Fruit fly (Drosophila melanogaster): Measurements from ENCODE around the gene CG32572.

Gene CG32572

DNA sequence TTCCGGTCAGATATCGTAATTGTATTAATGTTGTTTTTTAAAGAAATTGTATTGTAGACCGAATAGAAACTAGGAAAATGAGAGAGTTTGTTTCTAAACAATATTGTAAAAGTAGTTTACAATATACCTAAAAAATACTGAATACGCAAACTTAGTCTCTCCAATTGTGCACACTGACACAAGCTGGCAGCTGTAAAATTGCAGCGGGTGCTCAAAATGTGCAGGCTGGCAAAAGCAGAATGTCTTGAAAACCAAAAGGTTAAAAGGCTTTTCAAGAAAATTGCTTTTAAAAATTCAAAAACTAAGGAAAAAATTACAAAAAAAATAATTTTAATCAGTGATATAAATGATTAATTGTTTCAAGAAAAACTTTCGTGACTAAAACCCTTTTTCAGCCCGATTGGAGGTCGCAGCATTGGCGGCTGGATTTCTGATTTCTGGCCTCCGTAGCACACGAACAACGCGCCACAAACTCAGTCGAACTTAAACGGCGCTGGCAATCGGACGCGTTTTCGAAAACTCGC, 25.3 kb upstream of the CG32572 start, which contains the start of gene CG4678 (continued):
- TF ChIP-seq Dp (GFP tag; optimal IDR thresholded peaks at IDR 0.05) (peak; percentile 83), ftz-f1 (GFP tag; optimal IDR thresholded peaks at IDR 0.05) (no peak), CG14710 (tag; optimal IDR thresholded peaks at IDR 0.05) (peak; percentile 23), ssp (GFP tag; IDR thresholded peaks at IDR 0.05) (peak; percentile 31; the same call in 1 of the 2 replicates), Hr39 (optimal IDR thresholded peaks at IDR 0.05) (no peak), HmgD (GFP tag; optimal IDR thresholded peaks at IDR 0.05) (peak; percentile 43), ems (GFP tag; optimal IDR thresholded peaks at IDR 0.05) (no peak), CoRest (tag; optimal IDR thresholded peaks at IDR 0.05) (peak; percentile 42), CG6254 (GFP tag; optimal IDR thresholded peaks at IDR 0.05) (peak; percentile 14), trem (tag; optimal IDR thresholded peaks at IDR 0.05) (peak; percentile 17), CG9797 (GFP tag; optimal IDR thresholded peaks at IDR 0.05) (peak; percentile 22), CG18011 (GFP tag; optimal IDR thresholded peaks at IDR 0.05) (peak; percentile 99), CTCF (GFP tag; optimal IDR thresholded peaks at IDR 0.05) (peak; percentile 56), CG11695 (GFP tag; IDR thresholded peaks at IDR 0.05) (no peak), slbo (GFP tag; IDR thresholded peaks at IDR 0.05) (no peak), Lpt (GFP tag; optimal IDR thresholded peaks at IDR 0.05) (no peak), CG9932 (GFP tag; IDR thresholded peaks at IDR 0.05) (0 out of 2 replicates have a peak, but pooled peaks have one; percentile 12), HmgZ (tag; optimal IDR thresholded peaks at IDR 0.05) (peak; percentile 20), amos (GFP tag; IDR thresholded peaks at IDR 0.05; ENCODE audit: partially characterized antibody) (peak; percentile 32; the same call in 1 of the 2 replicates), fd102C (GFP tag; optimal IDR thresholded peaks at IDR 0.05) (no peak)

- TF ChIP-seq grau (tag; optimal IDR thresholded peaks at IDR 0.05) = peak; percentile 13
- peak; percentile 3 for TF ChIP-seq CG7839 (tag; optimal IDR thresholded peaks at IDR 0.05)
- peak; percentile 50 for TF ChIP-seq CG7556 (GFP tag; optimal IDR thresholded peaks at IDR 0.05)
- peak; percentile 17 for TF ChIP-seq lab (GFP tag; optimal IDR thresholded peaks at IDR 0.05)
- no peak for TF ChIP-seq emc (GFP tag; optimal IDR thresholded peaks at IDR 0.05)
- TF ChIP-seq CG17385 (GFP tag; optimal IDR thresholded peaks at IDR 0.05) = peak; percentile 13
- TF ChIP-seq Kr (GFP tag; optimal IDR thresholded peaks at IDR 0.05) = no peak
- TF ChIP-seq CG2678 (tag; optimal IDR thresholded peaks at IDR 0.05) = peak; percentile 55
- TF ChIP-seq Fer1 (GFP tag; optimal IDR thresholded peaks at IDR 0.05) = peak; percentile 21
- TF ChIP-seq Ets65A (GFP tag) = peak; percentile 62
- TF ChIP-seq CoRest (tag; optimal IDR thresholded peaks at IDR 0.05) = peak; percentile 17
- peak; percentile 48 for TF ChIP-seq CG17361 (GFP tag; IDR thresholded peaks at IDR 0.05)
- no peak for TF ChIP-seq Usf (GFP tag; optimal IDR thresholded peaks at IDR 0.05)
- TF ChIP-seq bcd (GFP tag; optimal IDR thresholded peaks at IDR 0.05) = peak; percentile 11
- TF ChIP-seq CG6791 (GFP tag; IDR thresholded peaks at IDR 0.05; ENCODE audit: partially characterized antibody) = 0 out of 3 replicates have a peak, but pooled peaks have one; percentile 27
- TF ChIP-seq CG4730 (GFP tag; IDR thresholded peaks at IDR 0.05) = peak; percentile 23; the same call in 1 of the 2 replicates
- TF ChIP-seq CG3281 (GFP tag; optimal IDR thresholded peaks at IDR 0.05) = peak; percentile 24
- peak; percentile 37 for TF ChIP-seq CG18262 (tag; optimal IDR thresholded peaks at IDR 0.05)
- TF ChIP-seq sna (GFP tag; IDR thresholded peaks at IDR 0.05; ENCODE audit: partially characterized antibody) = no peak
- TF ChIP-seq CG10654 (GFP tag; optimal IDR thresholded peaks at IDR 0.05) = no peak
- TF ChIP-seq Sox102F (GFP tag; optimal IDR thresholded peaks at IDR 0.05) = peak; percentile 18
- TF ChIP-seq fd96Cb (tag; optimal IDR thresholded peaks at IDR 0.05) = peak; percentile 11
- no peak for TF ChIP-seq h (optimal IDR thresholded peaks at IDR 0.05)
- TF ChIP-seq H2.0 (GFP tag; IDR thresholded peaks at IDR 0.05) = no peak
- TF ChIP-seq Hand (GFP tag; optimal IDR thresholded peaks at IDR 0.05) = peak; percentile 4
- TF ChIP-seq Hr51 (GFP tag; optimal IDR thresholded peaks at IDR 0.05) = peak in 1 of 2 experiments; percentile 32
- 0 out of 3 replicates have a peak, but pooled peaks have one; percentile 13 for TF ChIP-seq row (GFP tag; IDR thresholded peaks at IDR 0.05)
- peak; percentile 21 for TF ChIP-seq nmo (GFP tag; optimal IDR thresholded peaks at IDR 0.05)
- peak; percentile 1 for TF ChIP-seq CG13424 (tag; optimal IDR thresholded peaks at IDR 0.05)
These were observed 24.1 kb upstream of the CG32572 start for dm6 chrX:16696614-16697519.
